Worm (Caenorhabditis elegans) whole organism, L2 larva: Measurements from ENCODE around the gene ZK836.3.

Experiments
- C34F6.9 ChIP-seq: fragments of 150-350 bp; optimal IDR thresholded peaks from 2 replicates; lab custom pipeline; 2014; ENCODE audit warnings: missing biosample characterization, missing genetic modification characterization
- F13H6.1 ChIP-seq: sonication (generic microtip); optimal IDR thresholded peaks from 2 replicates; lab custom pipeline; 2016; ENCODE audit warnings: missing genetic modification characterization, missing compliant biosample characterization
- R02D3.7 ChIP-seq: fragments of 150-350 bp; optimal IDR thresholded peaks from 2 replicates; lab custom pipeline; 2014; ENCODE audit warnings: missing biosample characterization, missing genetic modification characterization
- Y55F3AM.14 ChIP-seq: fragments of 200-800 bp; sonication (Bioruptor generic); optimal IDR thresholded peaks from 2 replicates; lab custom pipeline; 2018; ENCODE audit warnings: mild to moderate bottlenecking, missing genetic modification characterization, missing compliant biosample characterization
- ZK546.5 ChIP-seq: sonication (generic microtip); optimal IDR thresholded peaks from 2 replicates; lab custom pipeline; 2017; ENCODE audit warnings: missing biosample characterization, missing genetic modification characterization
- alr-1 ChIP-seq: fragments of 150-350 bp; optimal IDR thresholded peaks from 2 replicates; lab custom pipeline; 2014; ENCODE audit warnings: missing biosample characterization, missing genetic modification characterization
- aly-2 ChIP-seq: fragments of 150-350 bp; optimal IDR thresholded peaks from 2 replicates; lab custom pipeline; 2014; ENCODE audit warnings: missing biosample characterization, missing genetic modification characterization
- ceh-82 ChIP-seq: fragments of 150-350 bp; optimal IDR thresholded peaks from 2 replicates; lab custom pipeline; 2014; ENCODE audit warnings: missing biosample characterization, missing genetic modification characterization
- crh-2 ChIP-seq: sonication (generic microtip); optimal IDR thresholded peaks from 2 replicates; lab custom pipeline; 2017; ENCODE audit warnings: missing biosample characterization, missing genetic modification characterization
- egl-27 ChIP-seq: sonication (generic microtip); optimal IDR thresholded peaks from 3 replicates; lab custom pipeline; 2017; ENCODE audit warnings: missing biosample characterization, missing genetic modification reagents, missing genetic modification characterization
- fos-1 ChIP-seq: fragments of 150-350 bp; optimal IDR thresholded peaks from 2 replicates; lab custom pipeline; 2014; ENCODE audit warnings: missing biosample characterization, missing genetic modification characterization
- gmeb-1 ChIP-seq: fragments of 150-350 bp; optimal IDR thresholded peaks from 2 replicates; lab custom pipeline; 2014; ENCODE audit warnings: missing biosample characterization, missing genetic modification characterization
- lin-13 ChIP-seq: fragments of 150-350 bp; optimal IDR thresholded peaks from 2 replicates; lab custom pipeline; 2014; ENCODE audit warnings: missing biosample characterization, missing genetic modification reagents, missing genetic modification characterization
- lin-39 ChIP-seq: fragments of 150-350 bp; optimal IDR thresholded peaks from 2 replicates; lab custom pipeline; 2014; ENCODE audit warnings: missing biosample characterization, missing genetic modification reagents, missing genetic modification characterization
- lsy-2 ChIP-seq, 2 experiments: fragments of 150-350 bp in 1 of 2; sonication (generic microtip) in 1 of 2; optimal IDR thresholded peaks; 2 replicates each; lab custom pipeline; 2014 to 2017; ENCODE audit warnings: missing biosample characterization in 2 of 2, missing genetic modification characterization in 2 of 2
- mab-5 ChIP-seq: fragments of 150-350 bp; optimal IDR thresholded peaks from 2 replicates; lab custom pipeline; 2014; ENCODE audit warnings: missing biosample characterization, missing genetic modification characterization
- mbf-1 ChIP-seq: sonication (generic microtip); optimal IDR thresholded peaks from 2 replicates; lab custom pipeline; 2017; ENCODE audit warnings: missing biosample characterization, missing genetic modification characterization
- mdl-1 ChIP-seq, 2 experiments: fragments of 150-350 bp in 1 of 2; sonication (generic microtip) in 1 of 2; optimal IDR thresholded peaks; 2 replicates each; lab custom pipeline; 2017; ENCODE audit warnings: missing biosample characterization in 2 of 2, missing genetic modification characterization in 2 of 2
- nhr-10 ChIP-seq: sonication (generic microtip); optimal IDR thresholded peaks from 2 replicates; lab custom pipeline; 2017; ENCODE audit warnings: missing biosample characterization, missing genetic modification characterization
- nhr-11 ChIP-seq: fragments of 150-350 bp; optimal IDR thresholded peaks from 2 replicates; lab custom pipeline; 2014; ENCODE audit warnings: missing biosample characterization, missing genetic modification characterization
- nhr-12 ChIP-seq: fragments of 150-350 bp; optimal IDR thresholded peaks from 2 replicates; lab custom pipeline; 2014; ENCODE audit warnings: missing biosample characterization, missing genetic modification characterization
- nhr-129 ChIP-seq: fragments of 150-350 bp; optimal IDR thresholded peaks from 2 replicates; lab custom pipeline; 2014; ENCODE audit warnings: missing biosample characterization, missing genetic modification characterization
- nhr-25 ChIP-seq: fragments of 150-350 bp; sonication (generic microtip); optimal IDR thresholded peaks from 3 replicates; lab custom pipeline; 2014; ENCODE audit warnings: missing biosample characterization, missing genetic modification characterization
- nhr-6 ChIP-seq: fragments of 150-350 bp; optimal IDR thresholded peaks from 2 replicates; lab custom pipeline; 2014; ENCODE audit warnings: missing biosample characterization, missing genetic modification characterization
- nhr-77 ChIP-seq: fragments of 150-350 bp; optimal IDR thresholded peaks from 2 replicates; lab custom pipeline; 2014; ENCODE audit warnings: missing biosample characterization, missing genetic modification characterization
- peb-1 ChIP-seq: fragments of 150-350 bp; optimal IDR thresholded peaks from 2 replicates; lab custom pipeline; 2014; ENCODE audit warnings: missing biosample characterization, missing genetic modification characterization
- sem-4 ChIP-seq: fragments of 150-350 bp; optimal IDR thresholded peaks from 2 replicates; lab custom pipeline; 2014; ENCODE audit warnings: missing biosample characterization, missing genetic modification reagents, missing genetic modification characterization
- sma-3 ChIP-seq: sonication (generic microtip); optimal IDR thresholded peaks from 2 replicates; lab custom pipeline; 2016; ENCODE audit warnings: missing genetic modification reagents, missing genetic modification characterization, missing compliant biosample characterization
- sma-9 ChIP-seq, 2 experiments: fragments of 150-350 bp in 1 of 2; sonication (generic microtip) in 1 of 2; optimal IDR thresholded peaks; 2 replicates each; lab custom pipeline; 2014 to 2016; ENCODE audit warnings: missing genetic modification characterization in 2 of 2, mild to moderate bottlenecking in 1 of 2, missing biosample characterization in 1 of 2, missing compliant biosample characterization in 1 of 2, missing genetic modification reagents in 1 of 2, moderate library complexity in 1 of 2
- snpc-4 ChIP-seq: fragments of 150-350 bp; optimal IDR thresholded peaks from 2 replicates; lab custom pipeline; 2014; ENCODE audit warnings: missing biosample characterization, missing genetic modification characterization
- unc-55 ChIP-seq: fragments of 150-350 bp; sonication (generic microtip); optimal IDR thresholded peaks from 3 replicates; lab custom pipeline; 2014; ENCODE audit warnings: missing biosample characterization, missing genetic modification reagents, missing genetic modification characterization
- unc-62 ChIP-seq: fragments of 150-350 bp; optimal IDR thresholded peaks from 2 replicates; lab custom pipeline; 2014; ENCODE audit warnings: missing biosample characterization, missing genetic modification reagents, missing genetic modification characterization
- ztf-11 ChIP-seq: sonication (generic microtip); optimal IDR thresholded peaks from 2 replicates; lab custom pipeline; 2017; ENCODE audit warnings: missing biosample characterization, missing genetic modification characterization

The ZK836.3 gene

ce11 chrV:12190943-12191569 is 4.7 kb downstream of the ZK836.3 start, which contains the start of gene dpy-30 (continued):
- TF ChIP-seq Y55F3AM.14 (GFP tag; lab: Kevin White, UChicago) = no peak
- TF ChIP-seq gmeb-1 (tag; lab: Kevin White, UChicago) = peak; percentile 69
- TF ChIP-seq sma-3 (GFP tag; lab: Kevin White, UChicago) = peak; percentile 46
- TF ChIP-seq unc-55 = peak; percentile 75
- TF ChIP-seq crh-2 = peak; percentile 70
- peak; percentile 73 for TF ChIP-seq nhr-129 (tag; lab: Kevin White, UChicago)
- no peak for TF ChIP-seq mdl-1 (tag; optimal IDR thresholded peaks at IDR 0.05; lab: Kevin White, UChicago)
- peak; percentile 87 to 97 for TF ChIP-seq lsy-2 (tag; optimal IDR thresholded peaks at IDR 0.05; lab: Kevin White, UChicago)
- no peak for TF ChIP-seq egl-27 (tag; lab: Kevin White, UChicago)
- TF ChIP-seq ZK546.5 (tag; lab: Kevin White, UChicago) = no peak
- no peak for TF ChIP-seq fos-1 (tag; lab: Kevin White, UChicago)
- no peak for TF ChIP-seq ztf-11 (tag; lab: Kevin White, UChicago)
- TF ChIP-seq alr-1 (tag; lab: Kevin White, UChicago) = no peak
- no peak for TF ChIP-seq mbf-1 (tag; lab: Kevin White, UChicago)
- TF ChIP-seq lin-39 (tag; lab: Kevin White, UChicago) = no peak
- no peak for TF ChIP-seq nhr-12
- TF ChIP-seq nhr-6 (tag; lab: Kevin White, UChicago) = no peak
- TF ChIP-seq mab-5 (tag; lab: Kevin White, UChicago) = no peak
- no peak for TF ChIP-seq aly-2
- no peak for TF ChIP-seq R02D3.7 (tag; lab: Kevin White, UChicago)

DNA sequence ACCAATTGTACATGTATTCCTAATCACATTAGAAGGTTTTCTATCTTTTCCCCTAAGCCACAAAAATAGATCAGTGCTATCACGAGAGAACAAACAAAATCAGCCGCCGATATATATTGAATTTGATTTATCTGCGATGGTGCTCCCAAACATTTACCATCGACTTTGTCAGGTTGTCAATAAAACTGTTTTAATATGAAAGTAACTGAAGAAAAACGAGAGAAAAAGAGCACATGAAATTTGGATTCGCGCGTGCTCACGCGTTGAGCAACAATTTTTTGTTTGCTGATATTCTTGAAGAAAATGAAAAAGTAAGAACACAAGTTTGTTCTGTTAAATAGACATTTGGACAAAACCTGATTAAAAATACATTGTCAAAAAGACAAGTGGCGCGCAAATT is 6.9 kb downstream of the ZK836.3 start:
- TF ChIP-seq nhr-6 (tag; lab: Kevin White, UChicago) = no peak
- TF ChIP-seq F13H6.1 (tag; lab: Kevin White, UChicago) = peak; percentile 51
- TF ChIP-seq sem-4 = no peak
- TF ChIP-seq, all 48 proteins: peak for 1

DNA sequence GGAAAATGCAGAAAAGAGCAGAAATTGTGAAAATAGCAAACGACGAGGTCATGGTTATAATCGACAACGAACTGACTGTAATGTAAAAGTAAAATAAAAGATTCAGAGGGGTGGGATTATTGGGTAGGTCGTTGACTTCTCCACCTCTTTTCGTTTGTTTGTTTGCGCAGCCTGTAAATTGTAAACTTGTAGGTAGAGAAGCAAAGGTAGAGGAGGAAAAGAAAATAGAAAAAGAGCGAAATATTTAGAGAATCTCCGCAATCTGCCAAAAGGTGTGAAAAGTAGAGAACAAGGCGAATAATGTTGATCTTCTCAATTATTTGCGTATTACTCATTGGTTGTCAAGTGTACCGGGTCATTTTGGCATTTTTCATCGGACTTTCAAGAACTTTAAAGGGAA is 8.4 kb downstream of the ZK836.3 start, which contains the start of gene ZK863.8:
ZK863.8 (minus strand) TSS at position 173 of the 400 bp plus-strand sequence.
- TF ChIP-seq F13H6.1 (tag; lab: Kevin White, UChicago) = peak; percentile 23
- no peak for TF ChIP-seq sem-4
- peak; percentile 18 for TF ChIP-seq nhr-129 (tag; lab: Kevin White, UChicago)
- TF ChIP-seq sma-9 (GFP tag; optimal IDR thresholded peaks at IDR 0.05; lab: Kevin White, UChicago) = no peak
- TF ChIP-seq sma-9 (tag; optimal IDR thresholded peaks at IDR 0.05; lab: Kevin White, UChicago) = no peak
- TF ChIP-seq unc-55 = no peak

ce11 chrV:12184308-12184999 is 11.3 kb downstream of the ZK836.3 start, which contains the start of gene srd-4:
Gene srd-4, plus strand, starts transcription at chrV:12184949.
- TF ChIP-seq lin-13 (peak; percentile 1), snpc-4 (peak; percentile 25), nhr-10 (tag; lab: Kevin White, UChicago) (no peak), C34F6.9 (tag; lab: Kevin White, UChicago) (peak; percentile 50), lsy-2 (tag; optimal IDR thresholded peaks at IDR 0.05; lab: Kevin White, UChicago) (peak; percentile 21 to 74), gmeb-1 (tag; lab: Kevin White, UChicago) (peak; percentile 95), egl-27 (tag; lab: Kevin White, UChicago) (no peak), unc-55 (peak; percentile 79)

DNA sequence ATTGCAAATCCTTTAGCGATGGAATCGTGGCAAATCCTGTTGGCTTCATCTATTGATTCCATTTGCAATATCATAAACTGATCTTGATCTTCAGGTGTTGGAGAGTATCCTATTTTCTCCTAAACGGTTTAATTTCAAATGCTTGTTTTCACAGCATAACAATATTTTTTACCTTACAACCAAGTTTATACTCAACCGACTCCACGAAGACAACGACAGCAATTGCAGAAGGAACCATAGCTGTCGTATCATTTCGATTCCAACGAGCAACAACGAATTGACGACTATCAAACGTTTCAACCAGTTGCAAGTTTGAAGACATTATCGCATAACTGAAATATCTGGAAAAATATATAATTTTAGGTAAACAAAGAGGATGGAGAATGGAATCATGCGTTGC is 11.9 kb downstream of the ZK836.3 start, which contains the start of gene usip-1:
usip-1 (minus strand) TSS at position 341 of the 400 bp plus-strand sequence.
- no peak for TF ChIP-seq F13H6.1 (tag; lab: Kevin White, UChicago)
- TF ChIP-seq unc-62 = no peak
- TF ChIP-seq nhr-11 (tag; lab: Kevin White, UChicago) = no peak
- TF ChIP-seq peb-1 (tag; lab: Kevin White, UChicago) = no peak
- no peak for TF ChIP-seq crh-2
- no peak for TF ChIP-seq nhr-12
- TF ChIP-seq nhr-10 (tag; lab: Kevin White, UChicago) = no peak
- no peak for TF ChIP-seq sma-3 (GFP tag; lab: Kevin White, UChicago)
- no peak for TF ChIP-seq lin-13
- TF ChIP-seq nhr-25 (tag; lab: Kevin White, UChicago) = no peak
- no peak for TF ChIP-seq nhr-77 (tag; lab: Kevin White, UChicago)
- TF ChIP-seq ceh-82 (tag; lab: Kevin White, UChicago) = no peak
- no peak for TF ChIP-seq snpc-4
- no peak for TF ChIP-seq nhr-6 (tag; lab: Kevin White, UChicago)
